Worm (Caenorhabditis elegans) whole organism, L3 larva: ENCODE data around the gene nfya-1.
A peak's percentile ranks its signal among the peaks of the same experiment; 100 is the strongest.
"Not testable (repeated sequence)": the region's sequence is repeated elsewhere in the genome, so short reads cannot be mapped to it uniquely, and the experiment has no call there.

Source experiments
- ZK546.5 ChIP-seq: sonication (generic microtip); optimal IDR thresholded peaks from 2 replicates; lab custom pipeline; 2017; ENCODE audit warnings: missing biosample characterization, missing genetic modification characterization
- aly-2 ChIP-seq: fragments of 150-350 bp; optimal IDR thresholded peaks from 2 replicates; lab custom pipeline; 2014; ENCODE audit warnings: missing biosample characterization, missing genetic modification characterization
- ceh-82 ChIP-seq: fragments of 150-350 bp; optimal IDR thresholded peaks from 2 replicates; lab custom pipeline; 2014; ENCODE audit warnings: missing biosample characterization, missing genetic modification characterization
- daf-12 ChIP-seq: fragments of 150-350 bp; optimal IDR thresholded peaks from 2 replicates; lab custom pipeline; 2014; ENCODE audit warnings: missing biosample characterization, missing genetic modification reagents, missing genetic modification characterization
- egl-27 ChIP-seq: sonication (generic microtip); optimal IDR thresholded peaks from 4 replicates; lab custom pipeline; 2017; ENCODE audit warnings: missing biosample characterization, missing genetic modification reagents, missing genetic modification characterization
- egl-5 ChIP-seq: fragments of 150-350 bp; optimal IDR thresholded peaks from 2 replicates; lab custom pipeline; 2017; ENCODE audit warnings: missing biosample characterization, missing genetic modification reagents, missing genetic modification characterization, inconsistent platforms
- elt-1 ChIP-seq: fragments of 150-350 bp; optimal IDR thresholded peaks from 2 replicates; lab custom pipeline; 2014; ENCODE audit warnings: missing biosample characterization, missing genetic modification characterization
- elt-2 ChIP-seq: sonication (generic microtip); optimal IDR thresholded peaks from 2 replicates; lab custom pipeline; 2016; ENCODE audit warnings: missing genetic modification reagents, mild to moderate bottlenecking, missing genetic modification characterization, missing compliant biosample characterization
- elt-3 ChIP-seq, 3 experiments: fragments of 150-350 bp in 1 of 3; sonication (generic microtip) in 2 of 3; optimal IDR thresholded peaks; 2 replicates in 2 of 3; 4 replicates in 1 of 3; lab custom pipeline; 2014 to 2017; ENCODE audit warnings: missing biosample characterization in 3 of 3, missing genetic modification characterization in 3 of 3
- fkh-10 ChIP-seq: sonication (generic microtip); optimal IDR thresholded peaks from 2 replicates; lab custom pipeline; 2017; ENCODE audit warnings: missing biosample characterization, missing genetic modification reagents, missing genetic modification characterization
- fkh-2 ChIP-seq: fragments of 150-350 bp; optimal IDR thresholded peaks from 2 replicates; lab custom pipeline; 2014; ENCODE audit warnings: missing biosample characterization, missing genetic modification reagents, missing genetic modification characterization
- jun-1 ChIP-seq: fragments of 150-350 bp; optimal IDR thresholded peaks from 2 replicates; lab custom pipeline; 2014; ENCODE audit warnings: missing biosample characterization, missing genetic modification reagents, missing genetic modification characterization
- lin-15B ChIP-seq: fragments of 150-350 bp; optimal IDR thresholded peaks from 2 replicates; lab custom pipeline; 2014; ENCODE audit warnings: missing biosample characterization, missing genetic modification characterization
- mdl-1 ChIP-seq: fragments of 150-350 bp; optimal IDR thresholded peaks from 2 replicates; lab custom pipeline; 2014; ENCODE audit warnings: missing biosample characterization, missing genetic modification characterization
- mml-1 ChIP-seq: fragments of 150-350 bp; sonication (generic microtip); optimal IDR thresholded peaks from 3 replicates; lab custom pipeline; 2014; ENCODE audit warnings: missing biosample characterization, missing genetic modification characterization
- nfya-1 ChIP-seq: sonication (generic microtip); optimal IDR thresholded peaks from 2 replicates; lab custom pipeline; 2017; ENCODE audit warnings: missing genetic modification characterization, mild to moderate bottlenecking, missing compliant biosample characterization, antibody characterized with exemption, moderate library complexity; ENCODE audit not compliant: insufficient read depth
- nhr-23 ChIP-seq: fragments of 150-350 bp; optimal IDR thresholded peaks from 2 replicates; lab custom pipeline; 2014; ENCODE audit warnings: missing biosample characterization, missing genetic modification reagents, missing genetic modification characterization
- nhr-237 ChIP-seq: fragments of 150-350 bp; optimal IDR thresholded peaks from 2 replicates; lab custom pipeline; 2014; ENCODE audit warnings: missing biosample characterization, missing genetic modification characterization
- nhr-25 ChIP-seq: sonication (generic microtip); optimal IDR thresholded peaks from 2 replicates; lab custom pipeline; 2017; ENCODE audit warnings: missing biosample characterization, missing genetic modification characterization
- nhr-28 ChIP-seq: fragments of 150-350 bp; optimal IDR thresholded peaks from 2 replicates; lab custom pipeline; 2014; ENCODE audit warnings: missing biosample characterization, missing genetic modification characterization
- nhr-67 ChIP-seq: fragments of 150-350 bp; optimal IDR thresholded peaks from 2 replicates; lab custom pipeline; 2014; ENCODE audit warnings: missing biosample characterization, missing genetic modification characterization
- nhr-76 ChIP-seq: fragments of 150-350 bp; sonication (generic microtip); optimal IDR thresholded peaks from 5 replicates; lab custom pipeline; 2014; ENCODE audit warnings: missing biosample characterization, missing genetic modification characterization
- pqm-1 ChIP-seq: fragments of 150-350 bp; optimal IDR thresholded peaks from 2 replicates; lab custom pipeline; 2017; ENCODE audit warnings: missing biosample characterization, missing genetic modification characterization, inconsistent platforms
- sea-2 ChIP-seq: fragments of 150-350 bp; sonication (generic microtip); optimal IDR thresholded peaks from 4 replicates; lab custom pipeline; 2014; ENCODE audit warnings: missing biosample characterization, missing genetic modification reagents, missing genetic modification characterization
- skn-1 ChIP-seq: fragments of 150-350 bp; optimal IDR thresholded peaks from 2 replicates; lab custom pipeline; 2014; ENCODE audit warnings: missing biosample characterization, missing genetic modification characterization
- snpc-4 ChIP-seq: fragments of 150-350 bp; optimal IDR thresholded peaks from 2 replicates; lab custom pipeline; 2014; ENCODE audit warnings: missing biosample characterization, missing genetic modification characterization
- tbx-2 ChIP-seq: sonication (generic microtip); optimal IDR thresholded peaks from 2 replicates; lab custom pipeline; 2016; ENCODE audit warnings: mild to moderate bottlenecking, missing genetic modification characterization, missing compliant biosample characterization
- unc-62 ChIP-seq: fragments of 150-350 bp; sonication (generic microtip); optimal IDR thresholded peaks from 4 replicates; lab custom pipeline; 2014; ENCODE audit warnings: missing biosample characterization, missing genetic modification reagents, missing genetic modification characterization
- zag-1 ChIP-seq: fragments of 150-350 bp; optimal IDR thresholded peaks from 2 replicates; lab custom pipeline; 2014; ENCODE audit warnings: missing biosample characterization, missing genetic modification characterization

Gene nfya-1

DNA sequence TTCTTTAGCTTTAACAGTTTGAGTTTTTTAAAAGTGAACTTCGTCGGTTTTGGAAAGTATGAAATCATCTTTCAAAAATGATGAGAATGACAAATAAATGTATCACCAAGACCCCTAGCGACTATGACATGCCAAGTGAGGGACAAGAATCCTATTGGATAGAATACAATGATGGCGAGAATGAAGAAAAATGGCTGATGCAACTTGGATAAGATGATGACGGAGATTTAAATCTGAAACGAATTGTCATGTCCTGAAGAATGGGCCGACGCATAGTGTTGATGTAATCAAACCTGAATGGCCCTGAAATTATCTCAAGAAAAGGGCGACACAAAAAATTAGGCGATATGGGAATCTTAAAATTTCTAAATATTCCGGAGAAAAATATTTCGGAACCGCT lies 17.0 kb upstream of the nfya-1 start:
- TF ChIP-seq mdl-1 (tag; lab: Kevin White, UChicago) (no peak), aly-2 (tag; lab: Kevin White, UChicago) (no peak), nhr-23 (tag; lab: Kevin White, UChicago) (peak; percentile 27), tbx-2 (tag; lab: Kevin White, UChicago) (no peak), fkh-2 (no peak), fkh-10 (GFP tag; lab: Kevin White, UChicago) (no peak), zag-1 (tag; lab: Kevin White, UChicago) (no peak), elt-1 (tag; lab: Kevin White, UChicago) (peak; percentile 74), ZK546.5 (tag; lab: Kevin White, UChicago) (no peak), skn-1 (no peak), nhr-76 (tag; lab: Kevin White, UChicago) (no peak), nhr-25 (tag; lab: Kevin White, UChicago) (peak; percentile 47)

DNA sequence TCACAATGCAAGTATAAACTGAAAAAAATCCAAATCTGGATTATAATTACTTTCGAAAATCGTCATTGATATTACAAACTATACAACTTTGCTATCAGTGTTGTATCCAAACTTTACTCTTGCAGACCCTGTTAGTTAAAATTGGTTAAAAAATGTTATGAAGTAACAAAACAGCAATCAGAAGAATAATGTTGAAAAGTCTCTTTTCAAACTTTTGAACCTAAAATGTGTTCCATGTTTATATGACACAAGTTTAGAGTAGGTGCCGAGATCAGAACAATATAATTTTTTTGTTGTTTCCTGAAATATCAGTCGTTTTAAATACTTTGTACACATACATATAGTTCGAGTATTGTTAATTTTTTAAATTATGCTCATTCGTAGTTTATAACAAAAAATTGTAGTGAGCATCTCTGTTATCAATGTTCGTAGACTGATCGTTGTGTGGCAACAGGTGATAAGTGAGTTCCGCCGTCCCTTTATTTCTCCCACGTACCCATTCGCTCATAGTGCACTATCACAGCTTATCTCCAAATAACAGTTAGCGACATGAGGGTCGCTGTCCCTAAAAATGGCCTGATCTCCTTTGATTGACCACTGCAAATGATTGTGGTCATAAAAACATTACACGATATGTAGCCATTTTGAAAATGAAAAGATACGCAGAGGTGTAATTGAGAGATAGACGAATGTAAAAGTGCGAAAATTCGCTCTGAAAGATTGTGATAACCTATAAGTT lies 15.6 kb upstream of the nfya-1 start:
- TF ChIP-seq elt-3 (tag; optimal IDR thresholded peaks at IDR 0.05; lab: Kevin White, UChicago) (peak in 2 of 3 experiments; percentile 22 to 68), jun-1 (tag; lab: Kevin White, UChicago) (peak; percentile 33), pqm-1 (peak; percentile 54), elt-2 (tag; lab: Kevin White, UChicago) (peak; percentile 94), fkh-2 (no peak), lin-15B (no peak), ZK546.5 (tag; lab: Kevin White, UChicago) (no peak)

DNA sequence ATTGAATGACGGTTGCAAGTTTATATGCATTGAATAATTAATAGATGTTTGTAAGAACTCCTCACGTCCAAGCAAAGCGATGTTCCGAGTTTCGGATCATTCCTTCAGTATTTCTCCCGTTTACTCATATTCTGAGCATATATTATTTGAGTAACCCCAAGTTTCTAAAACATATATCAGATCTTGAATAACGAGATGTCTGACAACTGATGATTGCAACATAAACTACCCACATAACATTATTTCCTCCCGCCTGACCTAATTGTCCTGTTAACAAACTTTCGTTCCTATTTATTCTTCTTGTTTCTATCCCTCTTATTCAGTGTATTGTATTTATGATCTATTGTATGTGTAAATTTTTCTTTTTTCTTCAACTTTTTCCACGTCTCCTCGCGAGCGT lies 14.5 kb upstream of the nfya-1 start, which contains the start of gene C49F5.13:
C49F5.13 (plus strand) TSS at position 301 of the 400 bp plus-strand sequence.
- not testable (repeated sequence) for TF ChIP-seq ceh-82 (tag; lab: Kevin White, UChicago); sea-2 (GFP tag; lab: Kevin White, UChicago); lin-15B

DNA sequence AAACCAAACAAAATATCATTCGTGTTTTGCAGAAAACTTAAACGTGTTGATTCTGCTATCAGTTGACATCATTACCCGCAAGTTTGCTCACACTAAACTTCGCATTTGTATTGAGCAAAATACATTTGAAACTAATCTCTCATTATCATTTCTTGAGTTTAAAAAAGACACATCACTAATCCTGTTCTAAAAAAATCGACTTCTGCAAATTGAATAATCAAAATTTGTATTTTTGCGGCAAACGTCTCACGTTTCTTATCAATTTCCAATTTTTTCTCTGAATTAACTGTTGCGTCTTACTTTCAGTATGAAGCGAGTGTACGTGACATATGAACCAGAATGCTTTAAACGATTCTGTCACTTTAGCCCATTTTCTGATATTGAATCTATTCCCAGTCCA lies 13.2 kb upstream of the nfya-1 start, which contains the start of gene C49F5.8:
C49F5.8 (plus strand) TSS at position 301 of the 400 bp plus-strand sequence.
- TF ChIP-seq skn-1, result no peak
- TF ChIP-seq elt-2 (tag; lab: Kevin White, UChicago), result no peak
- no peak for TF ChIP-seq mml-1

DNA sequence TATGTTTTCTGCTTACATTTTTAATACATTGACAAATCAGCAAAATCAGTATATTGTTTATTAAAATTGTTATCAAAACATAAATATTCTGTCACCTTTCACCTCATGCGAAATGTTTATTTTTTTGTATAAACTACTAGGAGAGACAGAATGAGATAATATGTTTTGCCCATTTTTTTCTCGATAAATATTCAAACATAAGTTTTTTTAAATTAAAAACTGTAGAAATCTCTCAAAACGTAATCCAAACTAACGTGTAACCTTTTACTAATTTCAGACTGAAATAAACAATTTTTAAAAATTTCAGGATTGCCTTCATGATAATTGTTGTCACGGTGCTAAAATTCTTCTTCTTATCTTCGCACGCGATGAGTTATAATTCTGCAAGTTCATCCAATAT lies 10.6 kb upstream of the nfya-1 start, which contains the start of gene T08D10.5:
T08D10.5 (plus strand) TSS at position 301 of the 400 bp plus-strand sequence.
- TF ChIP-seq fkh-10 (GFP tag; lab: Kevin White, UChicago) (no peak), egl-27 (no peak), nhr-28 (tag; lab: Kevin White, UChicago) (no peak)
- TF ChIP-seq, all 47 proteins: peak for 0

DNA sequence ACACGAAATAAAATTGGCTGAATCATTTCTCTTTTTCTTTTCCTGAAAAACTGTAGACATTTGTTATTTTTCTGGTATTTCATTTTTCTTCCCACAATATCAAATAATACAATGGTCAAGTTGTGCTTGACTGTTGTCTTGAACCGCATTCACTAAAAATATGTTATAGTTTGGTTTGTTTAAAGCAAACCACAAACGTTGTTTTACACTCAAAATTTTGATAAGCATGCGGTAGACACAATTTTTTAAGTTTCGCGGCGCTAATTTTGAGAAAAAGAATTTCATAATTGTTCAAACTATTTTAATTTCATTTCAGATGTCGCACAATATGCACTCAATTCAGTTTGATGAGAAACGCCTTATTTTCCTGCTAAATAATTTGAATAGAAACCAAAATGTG lies 8.5 kb upstream of the nfya-1 start, which contains the start of gene T08D10.3:
T08D10.3 (plus strand) TSS at position 301 of the 400 bp plus-strand sequence.
- TF ChIP-seq sea-2 (GFP tag; lab: Kevin White, UChicago) (no peak), nhr-67 (no peak), elt-1 (tag; lab: Kevin White, UChicago) (no peak), nhr-25 (tag; lab: Kevin White, UChicago) (no peak), egl-5 (tag; lab: Kevin White, UChicago) (no peak), ceh-82 (tag; lab: Kevin White, UChicago) (no peak), elt-2 (tag; lab: Kevin White, UChicago) (no peak), nfya-1 (tag; lab: Kevin White, UChicago) (no peak), snpc-4 (no peak), unc-62 (GFP tag; lab: Kevin White, UChicago) (no peak), nhr-237 (tag; lab: Kevin White, UChicago) (no peak), daf-12 (tag; lab: Kevin White, UChicago) (no peak)
